Worm (Caenorhabditis elegans): ENCODE data around the gene R09B5.11.
"Not testable (repeated sequence)": the region's sequence is repeated elsewhere in the genome, so short reads cannot be mapped to it uniquely, and the experiment has no call there.

- TF ChIP-seq npax-4 (tag; optimal IDR thresholded peaks at IDR 0.05); nhr-11 (tag; optimal IDR thresholded peaks at IDR 0.05); nfya-1 (tag; optimal IDR thresholded peaks at IDR 0.05); mec-3 (tag; optimal IDR thresholded peaks at IDR 0.05; ENCODE audit: borderline replicate concordance); ama-1 (optimal IDR thresholded peaks at IDR 0.05); ets-4 (tag; optimal IDR thresholded peaks at IDR 0.05); ceh-31 (tag; optimal IDR thresholded peaks at IDR 0.05): not testable (repeated sequence)
- TF ChIP-seq dve-1 (tag; optimal IDR thresholded peaks at IDR 0.05) = peak; percentile 70
These were observed 51.9 kb downstream of the R09B5.11 start for ce11 chrV:1490874-1491273.
